Worm (Caenorhabditis elegans) whole organism, mixed stage, embryonic: ENCODE results near the gene misc-1.

ENCODE experiments used
- ceh-83 ChIP-seq: fragments of 200-800 bp; sonication (Bioruptor generic); optimal IDR thresholded peaks from 2 replicates; lab custom pipeline; 2018; ENCODE audit warnings: mild to moderate bottlenecking, missing genetic modification characterization, missing compliant biosample characterization
- ces-1 ChIP-seq: fragments of 150-350 bp; optimal IDR thresholded peaks from 2 replicates; lab custom pipeline; 2014; ENCODE audit warnings: missing biosample characterization, missing genetic modification reagents, missing genetic modification characterization
- elt-3 ChIP-seq: fragments of 150-350 bp; optimal IDR thresholded peaks from 2 replicates; lab custom pipeline; 2014; ENCODE audit warnings: missing biosample characterization, missing genetic modification characterization
- lin-13 ChIP-seq: fragments of 150-350 bp; optimal IDR thresholded peaks from 2 replicates; lab custom pipeline; 2014; ENCODE audit warnings: missing biosample characterization, missing genetic modification characterization
- mab-5 ChIP-seq: fragments of 150-350 bp; optimal IDR thresholded peaks from 2 replicates; lab custom pipeline; 2014; ENCODE audit warnings: missing biosample characterization, missing genetic modification characterization
- nhr-12 ChIP-seq: fragments of 150-350 bp; optimal IDR thresholded peaks from 2 replicates; lab custom pipeline; 2014; ENCODE audit warnings: missing biosample characterization, missing genetic modification characterization
- nhr-237 ChIP-seq: fragments of 150-350 bp; optimal IDR thresholded peaks from 2 replicates; lab custom pipeline; 2014; ENCODE audit warnings: missing biosample characterization, missing genetic modification characterization
- nhr-28 ChIP-seq: fragments of 150-350 bp; optimal IDR thresholded peaks from 2 replicates; lab custom pipeline; 2014; ENCODE audit warnings: missing biosample characterization, missing genetic modification characterization
- pha-4 ChIP-seq: fragments of 150-350 bp; optimal IDR thresholded peaks from 2 replicates; lab custom pipeline; 2018; ENCODE audit warnings: missing biosample characterization, missing genetic modification reagents, missing genetic modification characterization
- sptf-1 ChIP-seq: sonication (generic microtip); optimal IDR thresholded peaks from 2 replicates; lab custom pipeline; 2017; ENCODE audit warnings: mild to moderate bottlenecking, missing genetic modification characterization, moderate library complexity, missing compliant biosample characterization
- unc-39 ChIP-seq: fragments of 150-350 bp; optimal IDR thresholded peaks from 2 replicates; lab custom pipeline; 2014; ENCODE audit warnings: missing biosample characterization, missing genetic modification characterization
- unc-62 ChIP-seq: fragments of 150-350 bp; optimal IDR thresholded peaks from 2 replicates; lab custom pipeline; 2014; ENCODE audit warnings: missing biosample characterization, missing genetic modification reagents, missing genetic modification characterization
- ztf-11 ChIP-seq: fragments of 150-350 bp; optimal IDR thresholded peaks from 2 replicates; lab custom pipeline; 2014; ENCODE audit warnings: missing biosample characterization, missing genetic modification characterization

DNA sequence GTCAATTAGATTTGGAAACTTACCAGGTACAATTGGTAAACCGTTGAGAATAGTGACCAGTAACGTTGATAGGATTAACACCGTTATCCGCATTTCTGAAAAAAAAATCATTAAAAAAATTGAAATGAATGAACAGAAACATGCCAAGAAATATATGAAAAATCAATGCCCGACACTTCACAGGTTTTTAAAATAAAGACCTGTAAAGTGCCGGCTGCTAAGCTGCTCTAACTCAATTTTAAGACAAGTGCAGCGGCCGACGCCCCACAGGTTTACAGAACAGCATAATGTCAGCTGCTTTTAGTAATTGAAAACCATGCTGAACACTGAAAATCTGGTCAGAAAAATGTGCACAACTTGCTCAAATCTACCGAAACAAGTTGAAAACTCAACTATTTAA lies 46.0 kb downstream of the misc-1 start, which contains the start of gene cbn-1:
- no peak for TF ChIP-seq ces-1 (GFP tag; lab: Kevin White, UChicago)
- no peak for TF ChIP-seq nhr-237
- TF ChIP-seq ztf-11 (tag; lab: Kevin White, UChicago) = no peak
- no peak for TF ChIP-seq unc-62 (GFP tag; lab: Kevin White, UChicago)
- no peak for TF ChIP-seq unc-39 (tag; lab: Kevin White, UChicago)
- TF ChIP-seq nhr-28 (tag; lab: Kevin White, UChicago) = no peak
- no peak for TF ChIP-seq sptf-1
- no peak for TF ChIP-seq ceh-83
- no peak for TF ChIP-seq nhr-12
- TF ChIP-seq elt-3 (tag; lab: Kevin White, UChicago) = no peak
- no peak for TF ChIP-seq lin-13 (tag; lab: Kevin White, UChicago)
- no peak for TF ChIP-seq mab-5 (tag; lab: Kevin White, UChicago)
- TF ChIP-seq pha-4 = no peak
